Fruit fly (Drosophila melanogaster) whole organism, embryonic: ENCODE measurements around the gene fz3.

Source experiments
- Awh ChIP-seq: fragments of 200-800 bp; sonication (Bioruptor generic); IDR thresholded peaks from 2 replicates; pipeline ENCODE4, ENCODE4 v1.3.6; 2022; ENCODE audit warnings: missing biosample characterization, missing genetic modification characterization
- Blimp-1 ChIP-seq: fragments of 200-800 bp; sonication (Bioruptor generic); optimal IDR thresholded peaks from 3 replicates; lab custom pipeline; 2018; ENCODE audit warnings: missing biosample characterization, missing genetic modification characterization, mild to moderate bottlenecking, moderate library complexity, missing genetic modification reagents
- Bteb2 ChIP-seq: fragments of 200-800 bp; sonication (Bioruptor generic); optimal IDR thresholded peaks from 2 replicates; lab custom pipeline; 2016; ENCODE audit warnings: missing biosample characterization, missing genetic modification characterization
- CG11456 ChIP-seq: fragments of 200-800 bp; sonication (Bioruptor generic); IDR thresholded peaks from 3 replicates; pipeline ENCODE4 v1.3.6; 2022; ENCODE audit warnings: missing biosample characterization, missing genetic modification characterization
- CG11504 ChIP-seq: fragments of 200-800 bp; sonication (Bioruptor generic); optimal IDR thresholded peaks from 3 replicates; lab custom pipeline; 2019; ENCODE audit warnings: missing biosample characterization, mild to moderate bottlenecking, missing genetic modification characterization, moderate library complexity
- CG12155 ChIP-seq: fragments of 200-800 bp; sonication (Bioruptor generic); optimal IDR thresholded peaks from 3 replicates; lab custom pipeline; 2016; ENCODE audit warnings: missing biosample characterization, missing genetic modification characterization
- CG13624 ChIP-seq: fragments of 200-800 bp; sonication (Bioruptor generic); optimal IDR thresholded peaks from 2 replicates; lab custom pipeline; 2016; ENCODE audit warnings: missing biosample characterization, missing genetic modification characterization
- CG15514 ChIP-seq: fragments of 200-800 bp; sonication (Bioruptor generic); optimal IDR thresholded peaks from 3 replicates; lab custom pipeline; 2017; ENCODE audit warnings: missing biosample characterization, missing genetic modification characterization, mild to moderate bottlenecking, moderate library complexity, missing genetic modification reagents
- CG16815 ChIP-seq: fragments of 200-800 bp; sonication (Bioruptor generic); optimal IDR thresholded peaks from 3 replicates; lab custom pipeline; 2017; ENCODE audit warnings: missing biosample characterization, mild to moderate bottlenecking, missing genetic modification characterization
- CG2678 ChIP-seq: fragments of 200-800 bp; sonication (Bioruptor generic); optimal IDR thresholded peaks from 3 replicates; lab custom pipeline; 2019; ENCODE audit warnings: missing biosample characterization, mild to moderate bottlenecking, missing genetic modification characterization, moderate library complexity
- CG30403 ChIP-seq: fragments of 200-800 bp; sonication (Bioruptor generic); optimal IDR thresholded peaks from 3 replicates; lab custom pipeline; 2016; ENCODE audit warnings: missing biosample characterization, missing genetic modification characterization
- CG3726 ChIP-seq: fragments of 200-800 bp; sonication (Bioruptor generic); IDR thresholded peaks from 3 replicates; pipeline ENCODE4, ENCODE4 v1.3.6; 2022; ENCODE audit warnings: missing biosample characterization, missing genetic modification characterization
- CG3995 ChIP-seq: fragments of 200-800 bp; sonication (Bioruptor generic); optimal IDR thresholded peaks from 3 replicates; lab custom pipeline; 2016; ENCODE audit warnings: missing biosample characterization, missing genetic modification characterization
- CG7963 ChIP-seq: fragments of 200-800 bp; sonication (Bioruptor generic); IDR thresholded peaks from 3 replicates; pipeline ENCODE4 v1.3.6; 2022; ENCODE audit warnings: missing biosample characterization, missing genetic modification characterization; ENCODE audit not compliant: partially characterized antibody
- CG8089 ChIP-seq: fragments of 200-800 bp; sonication (Bioruptor generic); optimal IDR thresholded peaks from 3 replicates; lab custom pipeline; 2016; ENCODE audit warnings: missing biosample characterization, missing genetic modification characterization
- CG9609 ChIP-seq: fragments of 200-800 bp; sonication (Bioruptor generic); optimal IDR thresholded peaks from 3 replicates; lab custom pipeline; 2016; ENCODE audit warnings: missing biosample characterization, missing genetic modification characterization
- CrebB ChIP-seq: fragments of 200-800 bp; sonication (Bioruptor generic); optimal IDR thresholded peaks from 3 replicates; lab custom pipeline; 2018; ENCODE audit warnings: missing biosample characterization, mild to moderate bottlenecking, missing genetic modification characterization
- Dbx ChIP-seq: fragments of 200-800 bp; sonication (Bioruptor generic); IDR thresholded peaks from 3 replicates; pipeline ENCODE4 v1.3.6; 2022; ENCODE audit warnings: missing biosample characterization, missing genetic modification characterization
- Dfd ChIP-seq, 2 experiments: fragments of >200 bp; optimal IDR thresholded peaks; 2 replicates each; lab custom pipeline; 2017; ENCODE audit warnings: missing biosample characterization in 2 of 2, missing genetic modification characterization in 2 of 2
- Dp ChIP-seq: fragments of 200-800 bp; sonication (Bioruptor generic); optimal IDR thresholded peaks from 2 replicates; lab custom pipeline; 2018; ENCODE audit warnings: missing biosample characterization, mild to moderate bottlenecking, missing genetic modification characterization, moderate library complexity
- E2f2 ChIP-seq: fragments of 200-800 bp; sonication (Bioruptor generic); IDR thresholded peaks from 2 replicates; pipeline ENCODE4 v1.3.6; 2022; ENCODE audit warnings: missing biosample characterization, missing genetic modification characterization
- HLHmδ ChIP-seq: fragments of 200-800 bp; sonication (Bioruptor generic); optimal IDR thresholded peaks from 2 replicates; lab custom pipeline; 2018; ENCODE audit warnings: missing biosample characterization, mild to moderate bottlenecking, missing genetic modification characterization, moderate library complexity
- HmgD ChIP-seq: fragments of 200-800 bp; sonication (Bioruptor generic); optimal IDR thresholded peaks from 3 replicates; lab custom pipeline; 2016; ENCODE audit warnings: missing biosample characterization, missing genetic modification characterization
- Lpt ChIP-seq: fragments of >200 bp; optimal IDR thresholded peaks from 2 replicates; lab custom pipeline; 2018; ENCODE audit warnings: missing biosample characterization, missing genetic modification characterization
- Mes4 ChIP-seq: fragments of 200-800 bp; sonication (Bioruptor generic); optimal IDR thresholded peaks from 2 replicates; lab custom pipeline; 2016; ENCODE audit warnings: missing biosample characterization, missing genetic modification characterization
- Mrtf ChIP-seq: fragments of 200-800 bp; sonication (Bioruptor generic); IDR thresholded peaks from 3 replicates; pipeline ENCODE4 v1.3.6; 2022; ENCODE audit warnings: missing biosample characterization, missing genetic modification characterization
- NC2α ChIP-seq: fragments of 200-800 bp; sonication (Bioruptor generic); optimal IDR thresholded peaks from 2 replicates; lab custom pipeline; 2016; ENCODE audit warnings: missing biosample characterization, missing genetic modification characterization
- Nf-YA ChIP-seq: fragments of 200-800 bp; sonication (Bioruptor generic); IDR thresholded peaks from 2 replicates; pipeline ENCODE4 v1.3.6; 2022; ENCODE audit warnings: missing biosample characterization, missing genetic modification characterization
- Opbp ChIP-seq: fragments of 200-800 bp; sonication (Bioruptor generic); IDR thresholded peaks from 3 replicates; pipeline ENCODE4 v1.3.6; 2022; ENCODE audit warnings: missing biosample characterization, missing genetic modification characterization; ENCODE audit not compliant: partially characterized antibody
- Rx ChIP-seq: fragments of 200-800 bp; sonication (Bioruptor generic); IDR thresholded peaks from 2 replicates; pipeline ENCODE4 v1.3.6; 2022; ENCODE audit warnings: missing biosample characterization, missing genetic modification characterization
- Sox100B ChIP-seq: fragments of 200-800 bp; sonication (Bioruptor generic); optimal IDR thresholded peaks from 3 replicates; lab custom pipeline; 2018; ENCODE audit warnings: missing biosample characterization, mild to moderate bottlenecking, missing genetic modification characterization
- Sox102F ChIP-seq: fragments of 200-800 bp; sonication (Bioruptor generic); optimal IDR thresholded peaks from 2 replicates; lab custom pipeline; 2018; ENCODE audit warnings: missing biosample characterization, mild to moderate bottlenecking, missing genetic modification characterization, moderate library complexity
- Taf1 ChIP-seq: fragments of 200-800 bp; sonication (Bioruptor generic); IDR thresholded peaks from 2 replicates; pipeline ENCODE4 v1.3.6; 2022; ENCODE audit warnings: missing biosample characterization, missing genetic modification characterization
- al ChIP-seq: fragments of 200-800 bp; sonication (Bioruptor generic); IDR thresholded peaks from 2 replicates; pipeline ENCODE4 v1.3.6; 2022; ENCODE audit warnings: missing biosample characterization, missing genetic modification characterization
- ato ChIP-seq: fragments of 200-800 bp; sonication (Bioruptor generic); IDR thresholded peaks from 2 replicates; pipeline ENCODE4 v1.3.6; 2022; ENCODE audit warnings: missing biosample characterization, missing genetic modification characterization; ENCODE audit not compliant: partially characterized antibody
- bbx ChIP-seq: fragments of 200-800 bp; sonication (Bioruptor generic); IDR thresholded peaks from 2 replicates; pipeline ENCODE4 v1.3.6; 2022; ENCODE audit warnings: missing biosample characterization, missing genetic modification characterization; ENCODE audit not compliant: partially characterized antibody
- bcd ChIP-seq: fragments of 200-800 bp; sonication (Bioruptor generic); optimal IDR thresholded peaks from 2 replicates; lab custom pipeline; 2017; ENCODE audit warnings: missing biosample characterization, mild to moderate bottlenecking, missing genetic modification characterization
- cg ChIP-seq: fragments of 200-800 bp; sonication (Bioruptor generic); optimal IDR thresholded peaks from 3 replicates; lab custom pipeline; 2019; ENCODE audit warnings: missing biosample characterization, mild to moderate bottlenecking, missing genetic modification characterization, moderate library complexity
- ci ChIP-seq: fragments of 200-800 bp; sonication (Bioruptor generic); IDR thresholded peaks from 3 replicates; pipeline ENCODE4 v1.3.6; 2022; ENCODE audit warnings: missing biosample characterization, missing genetic modification characterization
- esg ChIP-seq: fragments of 200-800 bp; sonication (Bioruptor generic); conservative IDR thresholded peaks from 2 replicates; pipeline ENCODE4 v1.3.6; 2022; ENCODE audit warnings: missing biosample characterization, missing genetic modification characterization
- eve ChIP-seq, 2 experiments: fragments of >200 bp; optimal IDR thresholded peaks; 2 replicates each; lab custom pipeline; 2017; ENCODE audit warnings: missing biosample characterization in 2 of 2, missing genetic modification characterization in 2 of 2
- her ChIP-seq: fragments of 200-800 bp; sonication (Bioruptor generic); optimal IDR thresholded peaks from 2 replicates; lab custom pipeline; 2016; ENCODE audit warnings: missing biosample characterization, missing genetic modification characterization
- ind ChIP-seq: fragments of 200-800 bp; sonication (Bioruptor generic); optimal IDR thresholded peaks from 3 replicates; lab custom pipeline; 2016; ENCODE audit warnings: missing biosample characterization, missing genetic modification characterization
- lab ChIP-seq: fragments of 200-800 bp; sonication (Bioruptor generic); optimal IDR thresholded peaks from 3 replicates; lab custom pipeline; 2017; ENCODE audit warnings: missing biosample characterization, missing genetic modification characterization, mild to moderate bottlenecking, moderate library complexity, missing genetic modification reagents
- pzg ChIP-seq: fragments of 200-800 bp; sonication (Bioruptor generic); optimal IDR thresholded peaks from 3 replicates; lab custom pipeline; 2018; ENCODE audit warnings: missing biosample characterization, mild to moderate bottlenecking, missing genetic modification characterization, moderate library complexity
- run ChIP-seq: fragments of 200-800 bp; sonication (Bioruptor generic); optimal IDR thresholded peaks from 3 replicates; lab custom pipeline; 2018; ENCODE audit warnings: missing biosample characterization, mild to moderate bottlenecking, missing genetic modification characterization
- sens-2 ChIP-seq: fragments of 200-800 bp; sonication (Bioruptor generic); IDR thresholded peaks from 2 replicates; pipeline ENCODE4 v1.3.6; 2022; ENCODE audit warnings: missing biosample characterization, missing genetic modification characterization
- stc ChIP-seq: fragments of 200-800 bp; sonication (Bioruptor generic); IDR thresholded peaks from 2 replicates; pipeline ENCODE4 v1.3.6; 2022; ENCODE audit warnings: missing biosample characterization, missing genetic modification characterization
- toy ChIP-seq: fragments of 200-800 bp; sonication (Bioruptor generic); IDR thresholded peaks from 2 replicates; pipeline ENCODE4 v1.3.6; 2022; ENCODE audit warnings: missing biosample characterization, missing genetic modification characterization
- tup ChIP-seq: fragments of 200-800 bp; sonication (Bioruptor generic); optimal IDR thresholded peaks from 2 replicates; lab custom pipeline; 2016; ENCODE audit warnings: missing biosample characterization, mild to moderate bottlenecking, missing genetic modification characterization, moderate library complexity

The fz3 gene

DNA sequence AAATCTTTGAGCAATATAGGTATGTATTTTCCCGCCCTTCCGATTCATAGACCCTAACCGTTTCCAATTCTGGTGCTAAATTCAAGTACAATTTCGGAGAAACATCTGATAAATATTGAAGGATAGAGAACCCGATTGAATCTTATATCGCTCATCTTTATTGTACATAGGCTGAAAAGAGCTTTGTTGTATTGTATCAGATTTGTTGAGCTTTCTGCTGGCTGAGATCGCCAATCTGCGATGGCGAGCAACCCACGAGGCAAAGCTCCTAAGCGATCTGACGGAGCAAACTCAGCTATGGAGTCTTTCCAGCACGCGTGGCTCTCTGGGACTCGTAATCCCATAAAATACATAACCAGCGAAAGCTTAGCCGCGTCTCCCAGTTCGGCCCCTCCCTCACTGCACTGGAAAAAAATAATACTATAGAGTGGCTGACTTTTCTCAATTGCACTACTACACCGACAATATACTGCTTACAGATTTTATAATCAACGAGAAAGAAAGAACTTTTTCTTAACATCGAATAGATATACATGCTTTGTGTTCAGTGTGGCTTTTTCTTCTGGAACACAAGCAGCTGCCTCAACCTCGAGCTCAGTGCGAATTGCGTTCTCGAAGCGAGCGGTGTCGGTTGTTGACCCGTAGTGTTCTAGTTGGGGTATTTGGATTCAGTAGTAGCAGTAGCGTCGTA, 14.0 kb upstream of the fz3 start (continued):
- TF ChIP-seq Lpt (GFP tag; lab: Kevin White, UChicago) (no peak), stc (GFP tag; lab: Robert Waterston, UW) (peak; percentile 77), CG9609 (GFP tag; lab: Kevin White, UChicago) (peak; percentile 75), bcd (GFP tag; lab: Kevin White, UChicago) (peak; percentile 83), esg (GFP tag; lab: Robert Waterston, UW) (peak; percentile 53; the same call in 1 of the 2 replicates), pzg (GFP tag; lab: Kevin White, UChicago) (peak; percentile 10), CG11456 (GFP tag; lab: Robert Waterston, UW) (peak; percentile 95), tup (peak; percentile 81), CG7963 (GFP tag; lab: Robert Waterston, UW) (no peak), HLHmδ (GFP tag; lab: Kevin White, UChicago) (no peak), Dfd (GFP tag; optimal IDR thresholded peaks at IDR 0.05; lab: Kevin White, UChicago) (no peak), CG15514 (GFP tag; lab: Kevin White, UChicago) (peak; percentile 87), Mes4 (peak; percentile 71), CG2678 (tag; lab: Kevin White, UChicago) (peak; percentile 88), CG13624 (GFP tag; lab: Kevin White, UChicago) (peak; percentile 95), CG8089 (GFP tag; lab: Kevin White, UChicago) (peak; percentile 58), Nf-YA (GFP tag; lab: Robert Waterston, UW) (peak; percentile 55; the same call in 1 of the 2 replicates), Awh (GFP tag; lab: Robert Waterston, UW) (peak; percentile 72), Sox100B (peak; percentile 52), CG12155 (GFP tag; lab: Kevin White, UChicago) (peak; percentile 88), ato (GFP tag; lab: Robert Waterston, UW) (no peak), Dbx (GFP tag; lab: Robert Waterston, UW) (peak; percentile 96), CG3995 (peak; percentile 31), lab (GFP tag; lab: Kevin White, UChicago) (peak; percentile 96), eve (GFP tag; optimal IDR thresholded peaks at IDR 0.05; lab: Kevin White, UChicago) (no peak), Blimp-1 (GFP tag; lab: Kevin White, UChicago) (peak; percentile 72), Dp (GFP tag; lab: Kevin White, UChicago) (no peak), Taf1 (GFP tag; lab: Robert Waterston, UW) (peak; percentile 79), run (peak; percentile 8), CG11504 (tag; lab: Kevin White, UChicago) (peak; percentile 78), Rx (GFP tag; lab: Robert Waterston, UW) (peak; percentile 79), ind (peak; percentile 85), al (GFP tag; lab: Robert Waterston, UW) (peak; percentile 89), CG16815 (GFP tag; lab: Kevin White, UChicago) (peak; percentile 67), Bteb2 (peak; percentile 88), CG30403 (GFP tag; lab: Kevin White, UChicago) (peak; percentile 84), NC2α (GFP tag; lab: Kevin White, UChicago) (peak; percentile 8), bbx (GFP tag; lab: Robert Waterston, UW) (no peak), Mrtf (GFP tag; lab: Robert Waterston, UW) (peak; percentile 80), CG3726 (GFP tag; lab: Robert Waterston, UW) (0 out of 3 replicates have a peak, but pooled peaks have one; percentile 61), ci (peak; percentile 87), Sox102F (GFP tag; lab: Kevin White, UChicago) (peak; percentile 79), sens-2 (GFP tag; lab: Robert Waterston, UW) (peak; percentile 64), cg (GFP tag; lab: Kevin White, UChicago) (no peak), E2f2 (GFP tag; lab: Robert Waterston, UW) (peak; percentile 55), toy (GFP tag; lab: Robert Waterston, UW) (peak; percentile 83), CrebB (tag; lab: Kevin White, UChicago) (peak; percentile 69), HmgD (peak; percentile 57), Opbp (GFP tag; lab: Robert Waterston, UW) (no peak), her (GFP tag; lab: Kevin White, UChicago) (peak; percentile 89)
